Worm (Caenorhabditis elegans) whole organism, late embryonic: ENCODE measurements around the gene T21E8.7.
A peak's percentile ranks its signal among the peaks of the same experiment; 100 is the strongest.

Experiments
- K02D7.2 ChIP-seq: sonication (generic microtip); optimal IDR thresholded peaks from 2 replicates; lab custom pipeline; 2017; ENCODE audit warnings: mild to moderate bottlenecking, missing genetic modification characterization, missing compliant biosample characterization
- ahr-1 ChIP-seq: sonication (generic microtip); optimal IDR thresholded peaks from 2 replicates; lab custom pipeline; 2016; ENCODE audit warnings: missing genetic modification characterization, missing compliant biosample characterization
- ama-1 ChIP-seq: fragments of 150-350 bp; optimal IDR thresholded peaks from 2 replicates; lab custom pipeline; 2014
- ceh-18 ChIP-seq: sonication (generic microtip); optimal IDR thresholded peaks from 2 replicates; lab custom pipeline; 2016; ENCODE audit warnings: missing genetic modification characterization, missing compliant biosample characterization
- ceh-19 ChIP-seq: fragments of 200-800 bp; sonication (Bioruptor generic); optimal IDR thresholded peaks from 2 replicates; lab custom pipeline; 2018; ENCODE audit warnings: mild to moderate bottlenecking, missing genetic modification characterization, missing compliant biosample characterization
- ceh-2 ChIP-seq: sonication (generic microtip); optimal IDR thresholded peaks from 2 replicates; lab custom pipeline; 2016; ENCODE audit warnings: missing genotype, missing genetic modification characterization, missing compliant biosample characterization
- ceh-22 ChIP-seq: sonication (generic microtip); optimal IDR thresholded peaks from 2 replicates; lab custom pipeline; 2017; ENCODE audit warnings: missing biosample characterization, missing genetic modification characterization
- ceh-30 ChIP-seq: fragments of 150-350 bp; optimal IDR thresholded peaks from 2 replicates; lab custom pipeline; 2014; ENCODE audit warnings: missing biosample characterization, missing genetic modification characterization
- ceh-34 ChIP-seq: sonication (generic microtip); optimal IDR thresholded peaks from 2 replicates; lab custom pipeline; 2016; ENCODE audit warnings: mild to moderate bottlenecking, missing genetic modification characterization, missing compliant biosample characterization
- ceh-45 ChIP-seq: fragments of 200-800 bp; sonication (Bioruptor generic); IDR thresholded peaks from 2 replicates; pipeline ENCODE4 v1.3.6; 2022; ENCODE audit warnings: missing genetic modification reagents, missing genetic modification characterization, missing compliant biosample characterization
- ceh-48 ChIP-seq: sonication (generic microtip); optimal IDR thresholded peaks from 2 replicates; lab custom pipeline; 2016; ENCODE audit warnings: missing genetic modification characterization, inconsistent platforms, missing compliant biosample characterization
- ceh-6 ChIP-seq: fragments of 200-800 bp; sonication (Bioruptor generic); optimal IDR thresholded peaks from 2 replicates; lab custom pipeline; 2018; ENCODE audit warnings: mild to moderate bottlenecking, missing genetic modification characterization, missing compliant biosample characterization
- ceh-9 ChIP-seq: sonication (generic microtip); optimal IDR thresholded peaks from 2 replicates; lab custom pipeline; 2016; ENCODE audit warnings: mild to moderate bottlenecking, missing genetic modification characterization, inconsistent platforms, missing compliant biosample characterization
- dve-1 ChIP-seq: sonication (generic microtip); optimal IDR thresholded peaks from 2 replicates; lab custom pipeline; 2017; ENCODE audit warnings: antibody characterized with exemption, mild to moderate bottlenecking, missing genetic modification characterization, missing compliant biosample characterization
- ets-4 ChIP-seq: sonication (generic microtip); optimal IDR thresholded peaks from 2 replicates; lab custom pipeline; 2016; ENCODE audit warnings: missing genetic modification characterization, missing compliant biosample characterization
- eyg-1 ChIP-seq: sonication (generic microtip); optimal IDR thresholded peaks from 2 replicates; lab custom pipeline; 2016; ENCODE audit warnings: missing genotype, missing genetic modification characterization, missing compliant biosample characterization
- fax-1 ChIP-seq: sonication (generic microtip); optimal IDR thresholded peaks from 2 replicates; lab custom pipeline; 2016; ENCODE audit warnings: missing genotype, missing genetic modification characterization, missing compliant biosample characterization
- fkh-6 ChIP-seq: sonication (generic microtip); optimal IDR thresholded peaks from 2 replicates; lab custom pipeline; 2016; ENCODE audit warnings: missing genetic modification characterization, missing compliant biosample characterization
- hlh-6 ChIP-seq: sonication (generic microtip); optimal IDR thresholded peaks from 2 replicates; lab custom pipeline; 2016; ENCODE audit warnings: missing genotype, missing genetic modification characterization, missing compliant biosample characterization
- hlh-8 ChIP-seq: sonication (generic microtip); optimal IDR thresholded peaks from 2 replicates; lab custom pipeline; 2016; ENCODE audit warnings: missing genotype, missing genetic modification characterization, missing compliant biosample characterization
- lim-6 ChIP-seq: sonication (generic microtip); optimal IDR thresholded peaks from 2 replicates; lab custom pipeline; 2016; ENCODE audit warnings: missing genetic modification characterization, missing compliant biosample characterization
- lin-11 ChIP-seq: fragments of 200-800 bp; sonication (Bioruptor generic); optimal IDR thresholded peaks from 2 replicates; lab custom pipeline; 2018; ENCODE audit warnings: mild to moderate bottlenecking, missing genetic modification characterization, missing compliant biosample characterization
- madf-2 ChIP-seq: sonication (generic microtip); optimal IDR thresholded peaks from 2 replicates; lab custom pipeline; 2017; ENCODE audit warnings: missing genetic modification characterization, missing compliant biosample characterization
- mec-3 ChIP-seq: sonication (generic microtip); optimal IDR thresholded peaks from 2 replicates; lab custom pipeline; 2016; ENCODE audit warnings: borderline replicate concordance, missing genetic modification characterization, missing compliant biosample characterization
- nfya-1 ChIP-seq: sonication (generic microtip); optimal IDR thresholded peaks from 2 replicates; lab custom pipeline; 2017; ENCODE audit warnings: missing genetic modification characterization, mild to moderate bottlenecking, missing compliant biosample characterization, antibody characterized with exemption, moderate library complexity
- nhr-11 ChIP-seq: fragments of 150-350 bp; optimal IDR thresholded peaks from 2 replicates; lab custom pipeline; 2014; ENCODE audit warnings: missing biosample characterization, missing genetic modification characterization
- npax-4 ChIP-seq: sonication (generic microtip); optimal IDR thresholded peaks from 2 replicates; lab custom pipeline; 2016; ENCODE audit warnings: missing genetic modification characterization, missing compliant biosample characterization
- pag-3 ChIP-seq: sonication (generic microtip); optimal IDR thresholded peaks from 2 replicates; lab custom pipeline; 2016; ENCODE audit warnings: missing compliant biosample characterization, missing genetic modification characterization, borderline replicate concordance
- pat-9 ChIP-seq: fragments of 200-800 bp; sonication (Bioruptor generic); optimal IDR thresholded peaks from 2 replicates; lab custom pipeline; 2018; ENCODE audit warnings: mild to moderate bottlenecking, missing genetic modification characterization, moderate library complexity, missing compliant biosample characterization
- pax-1 ChIP-seq: fragments of 150-350 bp; optimal IDR thresholded peaks from 2 replicates; lab custom pipeline; 2014; ENCODE audit warnings: missing biosample characterization, missing genetic modification characterization
- pha-2 ChIP-seq: sonication (generic microtip); optimal IDR thresholded peaks from 2 replicates; lab custom pipeline; 2017; ENCODE audit warnings: mild to moderate bottlenecking, missing genetic modification characterization, missing compliant biosample characterization
- pros-1 ChIP-seq: fragments of 150-350 bp; optimal IDR thresholded peaks from 2 replicates; lab custom pipeline; 2014; ENCODE audit warnings: missing biosample characterization, missing genetic modification reagents, missing genetic modification characterization
- rnt-1 ChIP-seq: sonication (generic microtip); optimal IDR thresholded peaks from 2 replicates; lab custom pipeline; 2016; ENCODE audit warnings: missing genetic modification characterization, missing compliant biosample characterization
- sox-4 ChIP-seq: sonication (generic microtip); optimal IDR thresholded peaks from 2 replicates; lab custom pipeline; 2017; ENCODE audit warnings: mild to moderate bottlenecking, missing genetic modification characterization, inconsistent platforms, missing compliant biosample characterization
- syd-9 ChIP-seq: sonication (generic microtip); optimal IDR thresholded peaks from 2 replicates; lab custom pipeline; 2016; ENCODE audit warnings: mild to moderate bottlenecking, missing genetic modification characterization, moderate library complexity, missing compliant biosample characterization
- tbx-2 ChIP-seq: sonication (generic microtip); optimal IDR thresholded peaks from 2 replicates; lab custom pipeline; 2016; ENCODE audit warnings: missing genetic modification characterization, missing compliant biosample characterization
- tbx-7 ChIP-seq: sonication (generic microtip); optimal IDR thresholded peaks from 2 replicates; lab custom pipeline; 2016; ENCODE audit warnings: missing genotype, missing genetic modification characterization, missing compliant biosample characterization
- ttx-3 ChIP-seq: sonication (generic microtip); optimal IDR thresholded peaks from 2 replicates; lab custom pipeline; 2016; ENCODE audit warnings: missing genetic modification reagents, missing genetic modification characterization, missing compliant biosample characterization
- unc-42 ChIP-seq: sonication (generic microtip); optimal IDR thresholded peaks from 2 replicates; lab custom pipeline; 2016; ENCODE audit warnings: missing genotype, missing genetic modification characterization, missing compliant biosample characterization
- unc-55 ChIP-seq: sonication (generic microtip); optimal IDR thresholded peaks from 2 replicates; lab custom pipeline; 2017; ENCODE audit warnings: missing biosample characterization, missing genetic modification reagents, missing genetic modification characterization
- unc-86 ChIP-seq: sonication (generic microtip); optimal IDR thresholded peaks from 2 replicates; lab custom pipeline; 2016; ENCODE audit warnings: missing genetic modification characterization, missing compliant biosample characterization
- zip-5 ChIP-seq: sonication (generic microtip); optimal IDR thresholded peaks from 2 replicates; lab custom pipeline; 2016; ENCODE audit warnings: missing genetic modification characterization, missing compliant biosample characterization
- ztf-16 ChIP-seq: sonication (generic microtip); optimal IDR thresholded peaks from 2 replicates; lab custom pipeline; 2017; ENCODE audit warnings: missing genetic modification characterization, missing compliant biosample characterization

Gene T21E8.7

DNA sequence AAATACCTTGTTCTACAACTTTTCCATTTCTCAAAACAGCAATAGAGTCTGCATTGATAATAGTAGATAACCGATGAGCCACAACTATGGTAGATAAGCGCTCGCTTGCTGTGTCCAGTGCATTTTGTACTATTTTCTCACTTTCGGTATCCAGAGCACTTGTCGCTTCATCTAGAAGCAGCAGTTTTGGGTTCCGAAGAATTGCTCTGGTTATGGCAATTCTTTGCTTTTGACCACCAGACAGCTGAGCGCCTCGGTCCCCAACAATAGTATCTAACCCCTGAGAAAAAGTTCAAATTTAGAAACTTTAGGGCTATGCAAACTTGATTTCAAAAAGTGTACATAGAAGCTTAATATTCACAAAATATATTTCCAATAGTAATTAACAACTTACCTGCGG, 23.7 kb upstream of the T21E8.7 start:
- TF ChIP-seq madf-2 (tag; lab: Kevin White, UChicago) (no peak), ahr-1 (tag; lab: Kevin White, UChicago) (peak; percentile 13)

DNA sequence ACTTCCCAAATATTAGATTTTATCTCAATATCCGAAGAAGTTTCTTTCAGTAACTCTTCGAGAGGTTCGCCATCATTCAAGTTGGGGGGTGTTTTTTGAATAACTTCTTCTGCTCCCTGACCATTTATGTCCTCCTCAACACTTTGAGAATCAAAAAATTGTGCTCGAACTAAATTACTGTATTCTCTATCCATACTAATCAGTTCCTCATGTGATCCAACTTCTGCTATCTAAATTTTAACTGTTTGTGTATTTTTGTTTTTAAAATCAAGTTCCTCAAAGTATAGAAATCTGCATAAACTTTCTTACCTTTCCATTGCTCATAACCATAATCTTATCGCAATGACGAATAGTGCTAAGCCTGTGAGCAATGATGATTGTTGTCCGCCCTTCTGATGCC, 21.6 kb upstream of the T21E8.7 start:
- TF ChIP-seq mec-3 (tag; lab: Kevin White, UChicago) (no peak), eyg-1 (tag; lab: Kevin White, UChicago) (no peak), dve-1 (tag; lab: Kevin White, UChicago) (no peak), ttx-3 (tag; lab: Kevin White, UChicago) (no peak), ceh-22 (tag; lab: Kevin White, UChicago) (no peak), ceh-2 (tag; lab: Kevin White, UChicago) (no peak), ceh-19 (GFP tag; lab: Kevin White, UChicago) (no peak), ceh-6 (GFP tag; lab: Kevin White, UChicago) (no peak), lim-6 (tag; lab: Kevin White, UChicago) (no peak), nhr-11 (tag; lab: Kevin White, UChicago) (no peak), lin-11 (tag; lab: Kevin White, UChicago) (no peak), pros-1 (no peak), pax-1 (tag; lab: Kevin White, UChicago) (no peak), ceh-45 (GFP tag; lab: Robert Waterston, UW) (no peak), unc-55 (GFP tag; lab: Kevin White, UChicago) (no peak), tbx-2 (no peak)
- TF ChIP-seq, all 69 proteins: peak for 0

DNA sequence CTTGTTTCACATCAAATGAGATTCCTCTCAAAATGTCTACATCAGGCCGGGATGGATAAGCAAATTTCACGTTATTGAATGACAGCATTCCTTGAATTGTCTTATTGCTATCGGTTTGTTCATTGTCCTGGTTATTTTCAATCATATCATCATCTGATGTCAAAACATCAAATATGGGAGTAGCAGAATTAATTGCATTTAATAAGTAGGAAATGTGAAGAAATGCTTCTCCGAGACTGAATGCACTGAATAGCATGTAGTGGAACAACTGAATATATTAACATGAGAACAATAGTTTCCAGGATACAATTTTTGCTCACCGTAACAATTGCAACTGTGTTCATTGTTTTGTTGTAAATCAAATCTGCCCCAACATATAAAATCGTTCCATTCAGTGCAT, 20.7 kb upstream of the T21E8.7 start:
- TF ChIP-seq pha-2 (tag; lab: Kevin White, UChicago) (no peak), zip-5 (tag; lab: Kevin White, UChicago) (no peak), ceh-30 (tag; lab: Kevin White, UChicago) (no peak), ceh-9 (tag; lab: Kevin White, UChicago) (no peak), ahr-1 (tag; lab: Kevin White, UChicago) (no peak), pat-9 (no peak), npax-4 (tag; lab: Kevin White, UChicago) (no peak), hlh-6 (no peak), tbx-7 (tag; lab: Kevin White, UChicago) (no peak), rnt-1 (no peak), fax-1 (tag; lab: Kevin White, UChicago) (no peak), ceh-34 (tag; lab: Kevin White, UChicago) (no peak), hlh-8 (tag; lab: Kevin White, UChicago) (no peak), syd-9 (tag; lab: Kevin White, UChicago) (no peak), nfya-1 (tag; lab: Kevin White, UChicago) (no peak), ets-4 (tag; lab: Kevin White, UChicago) (no peak), pag-3 (no peak)

DNA sequence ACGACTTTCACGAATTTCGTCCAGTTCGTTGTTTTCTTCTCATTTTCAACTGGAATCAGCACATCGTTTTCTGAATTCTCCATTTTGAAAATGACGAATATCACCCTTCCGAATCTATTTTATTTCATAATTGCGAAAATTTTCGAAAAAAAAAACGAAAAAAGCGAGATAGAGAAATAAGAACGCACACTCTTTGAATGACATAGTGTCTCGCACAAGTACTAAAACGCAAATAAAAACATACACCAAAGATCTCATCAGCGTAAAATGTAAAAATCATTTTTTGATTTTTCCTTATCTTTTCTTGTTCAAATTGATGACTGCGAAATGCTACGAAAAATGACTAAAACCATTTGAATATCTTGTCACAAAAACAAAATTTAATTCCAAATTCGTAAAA, 19.0 kb upstream of the T21E8.7 start, which contains the start of gene pgp-8:
Gene pgp-8 (minus strand): TSS at position 101 of the 400 bp plus-strand sequence.
- TF ChIP-seq ceh-9 (tag; lab: Kevin White, UChicago): no peak
- no peak for TF ChIP-seq unc-42
- no peak for TF ChIP-seq sox-4 (tag; lab: Kevin White, UChicago)
- no peak for TF ChIP-seq fkh-6 (tag; lab: Kevin White, UChicago)
- no peak for TF ChIP-seq mec-3 (tag; lab: Kevin White, UChicago)
- no peak for TF ChIP-seq ceh-45 (GFP tag; lab: Robert Waterston, UW)
- no peak for TF ChIP-seq eyg-1 (tag; lab: Kevin White, UChicago)
- TF ChIP-seq ahr-1 (tag; lab: Kevin White, UChicago): no peak
- no peak for TF ChIP-seq ama-1
- TF ChIP-seq lim-6 (tag; lab: Kevin White, UChicago): no peak
- TF ChIP-seq K02D7.2: no peak
- no peak for TF ChIP-seq ztf-16
- no peak for TF ChIP-seq ets-4 (tag; lab: Kevin White, UChicago)
- TF ChIP-seq rnt-1: no peak
- TF ChIP-seq ceh-48: no peak
- no peak for TF ChIP-seq nfya-1 (tag; lab: Kevin White, UChicago)
- no peak for TF ChIP-seq unc-86 (tag; lab: Kevin White, UChicago)
- no peak for TF ChIP-seq ceh-18
- no peak for TF ChIP-seq fax-1 (tag; lab: Kevin White, UChicago)
